Worm (Caenorhabditis elegans): ENCODE data around the gene snx-1.

snx-1 gene

DNA sequence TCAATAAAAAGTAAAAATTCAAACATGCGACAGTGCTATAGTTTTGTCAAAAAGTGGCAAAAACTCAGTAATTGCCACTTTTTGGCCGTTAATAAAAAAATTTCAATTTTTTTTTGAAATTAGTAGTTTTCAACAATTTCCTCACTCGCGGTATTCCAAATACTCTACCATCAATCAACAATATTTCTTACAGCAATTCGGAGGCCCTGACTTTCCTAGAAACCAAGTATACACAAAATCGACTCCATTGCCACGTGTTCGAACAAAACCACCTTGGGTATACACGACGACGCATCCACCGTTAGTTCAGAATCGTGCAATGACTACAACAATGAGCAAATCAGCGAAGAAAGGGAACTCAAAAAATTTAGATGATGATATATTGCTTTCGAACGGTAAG, 42.8 kb downstream of the snx-1 start:
- TF ChIP-seq aly-1 (tag; optimal IDR thresholded peaks at IDR 0.05) (no peak), tbx-11 (GFP tag; IDR thresholded peaks at IDR 0.05) (no peak), tbx-37 (GFP tag; conservative IDR thresholded peaks at IDR 0.05) (no peak), ama-1 (optimal IDR thresholded peaks at IDR 0.05) (no peak), sea-1 (GFP tag; conservative IDR thresholded peaks at IDR 0.05) (no peak), hmg-4 (GFP tag; optimal IDR thresholded peaks at IDR 0.05) (no peak), pes-1 (GFP tag; IDR thresholded peaks at IDR 0.05) (no peak), flt-1 (GFP tag; IDR thresholded peaks at IDR 0.05) (no peak), hnd-1 (tag; optimal IDR thresholded peaks at IDR 0.05) (no peak), F13C5.2 (tag; optimal IDR thresholded peaks at IDR 0.05) (no peak), hmbx-1 (tag; optimal IDR thresholded peaks at IDR 0.05) (no peak), tra-4 (tag; optimal IDR thresholded peaks at IDR 0.05) (no peak), scrt-1 (GFP tag; IDR thresholded peaks at IDR 0.05) (no peak), ets-7 (tag; optimal IDR thresholded peaks at IDR 0.05) (no peak), ceh-13 (GFP tag; optimal IDR thresholded peaks at IDR 0.05) (no peak)

DNA sequence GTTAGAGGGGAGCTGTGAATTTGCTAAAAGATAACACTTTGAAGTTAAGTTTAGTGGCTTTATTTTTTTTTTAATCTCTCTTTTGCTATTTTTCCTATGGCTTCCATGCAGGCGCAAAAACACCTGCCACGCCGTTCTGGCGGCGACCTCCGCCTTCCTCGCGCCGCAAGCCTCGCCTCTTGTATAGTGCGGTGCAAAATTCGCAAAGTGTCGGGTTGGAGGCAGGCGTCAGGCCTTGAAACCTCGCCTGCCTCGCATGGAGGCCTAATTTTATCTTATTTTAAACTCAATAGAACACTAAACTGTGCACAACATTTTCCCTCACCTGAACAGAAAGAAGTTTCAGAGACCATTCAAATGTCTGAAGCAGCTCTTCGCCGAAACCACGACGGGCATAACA, 43.2 kb downstream of the snx-1 start:
- TF ChIP-seq B0310.2 (tag; optimal IDR thresholded peaks at IDR 0.05) (no peak), hmbx-1 (tag; optimal IDR thresholded peaks at IDR 0.05) (no peak), hmg-4 (GFP tag; optimal IDR thresholded peaks at IDR 0.05) (no peak)

DNA sequence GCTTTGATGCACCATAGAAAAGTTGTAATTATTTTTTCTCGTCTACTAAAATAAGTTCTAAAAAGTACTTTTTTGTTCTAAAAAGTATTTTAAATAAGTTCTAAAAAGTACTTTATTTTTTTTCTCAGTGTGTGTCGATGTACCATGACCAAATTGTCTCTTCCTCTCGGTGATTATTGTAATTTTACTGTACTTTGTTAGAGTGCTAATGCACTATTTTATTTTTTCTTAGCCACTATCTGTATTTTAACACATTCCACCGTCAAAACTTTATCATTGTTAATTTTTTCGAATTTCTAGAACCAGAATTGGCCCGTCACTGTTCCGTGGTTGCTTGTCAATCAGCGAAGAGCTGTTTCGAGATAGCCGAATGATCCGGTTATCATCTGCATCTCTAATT, 51.2 kb downstream of the snx-1 start, which contains the start of gene hot-8:
Gene hot-8, plus strand, starts transcription at position 301 of the 400 bp plus-strand sequence.
- TF ChIP-seq ceh-13 (GFP tag; optimal IDR thresholded peaks at IDR 0.05) (no peak), pes-1 (GFP tag; IDR thresholded peaks at IDR 0.05) (no peak), F13C5.2 (tag; optimal IDR thresholded peaks at IDR 0.05) (no peak), ceh-36 (tag; optimal IDR thresholded peaks at IDR 0.05) (no peak), tbx-37 (GFP tag; conservative IDR thresholded peaks at IDR 0.05) (no peak)

- TF ChIP-seq sea-1 (GFP tag; conservative IDR thresholded peaks at IDR 0.05) (no peak), ama-1 (optimal IDR thresholded peaks at IDR 0.05) (no peak)
Measured at ce11 chrX:1181271-1181958, 52.6 kb downstream of the snx-1 start.
